Worm (Caenorhabditis elegans) whole organism, L4 larva: ENCODE results near the gene W06H8.2.

Source experiments
- aly-2 ChIP-seq: sonication (generic microtip); optimal IDR thresholded peaks from 2 replicates; lab custom pipeline; 2018; ENCODE audit warnings: missing biosample characterization, missing genetic modification characterization
- ama-1 ChIP-seq: fragments of 150-350 bp; optimal IDR thresholded peaks from 2 replicates; lab custom pipeline; 2014; ENCODE audit warnings: inconsistent platforms, mixed read lengths
- egl-27 ChIP-seq: sonication (generic microtip); optimal IDR thresholded peaks from 3 replicates; lab custom pipeline; 2017; ENCODE audit warnings: missing biosample characterization, missing genetic modification reagents, missing genetic modification characterization
- fkh-10 ChIP-seq: fragments of 150-350 bp; optimal IDR thresholded peaks from 2 replicates; lab custom pipeline; 2014; ENCODE audit warnings: missing biosample characterization, missing genetic modification reagents, missing genetic modification characterization
- hlh-11 ChIP-seq: fragments of 200-800 bp; sonication (Bioruptor generic); optimal IDR thresholded peaks from 2 replicates; lab custom pipeline; 2018; ENCODE audit warnings: mild to moderate bottlenecking, missing genetic modification characterization, missing compliant biosample characterization
- jun-1 ChIP-seq: fragments of 150-350 bp; optimal IDR thresholded peaks from 2 replicates; lab custom pipeline; 2014; ENCODE audit warnings: missing biosample characterization, missing genetic modification reagents, missing genetic modification characterization
- mdl-1 ChIP-seq, 2 experiments: fragments of 150-350 bp in 1 of 2; sonication (generic microtip) in 1 of 2; optimal IDR thresholded peaks; 2 replicates each; lab custom pipeline; 2014 to 2017; ENCODE audit warnings: missing biosample characterization in 2 of 2, missing genetic modification characterization in 2 of 2
- nhr-10 ChIP-seq: fragments of 150-350 bp; optimal IDR thresholded peaks from 2 replicates; lab custom pipeline; 2014; ENCODE audit warnings: missing biosample characterization, missing genetic modification characterization
- nhr-25 ChIP-seq: sonication (generic microtip); optimal IDR thresholded peaks from 2 replicates; lab custom pipeline; 2017; ENCODE audit warnings: missing genetic modification characterization, mild to moderate bottlenecking, missing compliant biosample characterization, antibody characterized with exemption, moderate library complexity, borderline replicate concordance; ENCODE audit not compliant: insufficient read depth
- php-3 ChIP-seq: fragments of 200-800 bp; sonication (Bioruptor generic); IDR thresholded peaks from 2 replicates; pipeline ENCODE4 v1.3.6; 2022; ENCODE audit warnings: missing genetic modification reagents, missing genetic modification characterization, missing compliant biosample characterization
- saeg-2 ChIP-seq: fragments of 200-800 bp; sonication (Bioruptor generic); IDR thresholded peaks from 2 replicates; pipeline ENCODE4 v1.3.6; 2022; ENCODE audit warnings: missing genetic modification reagents, missing genetic modification characterization, missing compliant biosample characterization
- zag-1 ChIP-seq: fragments of 150-350 bp; optimal IDR thresholded peaks from 2 replicates; lab custom pipeline; 2014; ENCODE audit warnings: missing biosample characterization, missing genetic modification characterization

DNA sequence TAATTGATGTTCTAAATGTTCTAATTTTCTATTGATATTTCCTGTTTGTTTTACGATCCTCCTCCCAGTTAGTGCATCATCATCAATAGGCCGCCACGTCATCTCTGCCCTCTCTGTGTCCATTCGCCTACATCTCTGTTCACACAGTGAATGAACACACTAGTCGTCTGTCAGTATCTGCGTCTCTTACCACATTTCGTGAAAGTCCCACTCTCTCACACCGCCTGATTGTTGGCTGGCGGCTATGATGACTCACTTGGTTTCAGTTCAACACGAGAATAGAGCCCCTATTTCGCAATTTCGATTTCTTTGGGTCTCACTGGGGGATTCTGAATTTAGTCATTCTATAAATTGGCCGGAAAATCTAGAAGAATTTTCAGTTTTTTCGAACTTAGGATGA, 7.3 kb downstream of the W06H8.2 start:
- TF ChIP-seq jun-1 (tag; lab: Kevin White, UChicago) (peak; percentile 78), php-3 (no peak), zag-1 (no peak), mdl-1 (tag; optimal IDR thresholded peaks at IDR 0.05; lab: Kevin White, UChicago) (peak; percentile 79 to 81), hlh-11 (tag; lab: Kevin White, UChicago) (peak; percentile 80), nhr-10 (tag; lab: Kevin White, UChicago) (no peak), ama-1 (lab: Kevin White, UChicago) (no peak), nhr-25 (tag; lab: Kevin White, UChicago) (no peak), aly-2 (tag; lab: Kevin White, UChicago) (no peak), fkh-10 (GFP tag; lab: Kevin White, UChicago) (no peak), saeg-2 (GFP tag; lab: Robert Waterston, UW) (no peak), egl-27 (tag; lab: Kevin White, UChicago) (no peak)
